Worm (Caenorhabditis elegans) whole organism, early embryonic: ENCODE data around the gene C35A11.2.

ENCODE experiments used
- B0310.2 ChIP-seq: sonication (generic microtip); optimal IDR thresholded peaks from 2 replicates; lab custom pipeline; 2016; ENCODE audit warnings: mild to moderate bottlenecking, missing genetic modification characterization, missing compliant biosample characterization
- F13C5.2 ChIP-seq: sonication (generic microtip); optimal IDR thresholded peaks from 2 replicates; lab custom pipeline; 2017; ENCODE audit warnings: mild to moderate bottlenecking, missing genetic modification characterization, inconsistent platforms, missing compliant biosample characterization
- ama-1 ChIP-seq: fragments of 150-350 bp; optimal IDR thresholded peaks from 2 replicates; lab custom pipeline; 2014
- flt-1 ChIP-seq: fragments of 200-800 bp; sonication (Bioruptor generic); IDR thresholded peaks from 2 replicates; pipeline ENCODE4 v1.3.6; 2022; ENCODE audit warnings: missing genetic modification characterization, missing compliant biosample characterization
- hmbx-1 ChIP-seq: sonication (generic microtip); optimal IDR thresholded peaks from 2 replicates; lab custom pipeline; 2016; ENCODE audit warnings: mild to moderate bottlenecking, missing genetic modification characterization, missing compliant biosample characterization
- hmg-4 ChIP-seq: fragments of 200-800 bp; sonication (Bioruptor generic); optimal IDR thresholded peaks from 2 replicates; lab custom pipeline; 2018; ENCODE audit warnings: mild to moderate bottlenecking, missing genetic modification characterization, missing compliant biosample characterization
- pes-1 ChIP-seq: fragments of 200-800 bp; sonication (Bioruptor generic); IDR thresholded peaks from 2 replicates; pipeline ENCODE4 v1.3.6; 2022; ENCODE audit warnings: missing genetic modification reagents, missing genetic modification characterization, missing compliant biosample characterization
- scrt-1 ChIP-seq: fragments of 200-800 bp; sonication (Bioruptor generic); IDR thresholded peaks from 2 replicates; pipeline ENCODE4 v1.3.6; 2022; ENCODE audit warnings: missing genetic modification characterization, missing compliant biosample characterization
- tbx-11 ChIP-seq: fragments of 200-800 bp; sonication (Bioruptor generic); IDR thresholded peaks from 2 replicates; pipeline ENCODE4 v1.3.6; 2022; ENCODE audit warnings: missing genetic modification characterization, missing compliant biosample characterization

ce11 chrV:5368792-5369191 lies 17.3 kb upstream of the C35A11.2 start, which contains the start of gene T09D3.9:
- TF ChIP-seq B0310.2 (tag; lab: Kevin White, UChicago) = no peak
- no peak for TF ChIP-seq ama-1 (lab: Kevin White, UChicago)
- no peak for TF ChIP-seq hmg-4 (GFP tag; lab: Kevin White, UChicago)
- TF ChIP-seq tbx-11 (GFP tag; lab: Robert Waterston, UW) = no peak
- no peak for TF ChIP-seq pes-1 (GFP tag; lab: Robert Waterston, UW)
- no peak for TF ChIP-seq hmbx-1 (tag; lab: Kevin White, UChicago)
- no peak for TF ChIP-seq scrt-1 (GFP tag; lab: Robert Waterston, UW)
- TF ChIP-seq flt-1 = no peak
- no peak for TF ChIP-seq F13C5.2 (tag; lab: Kevin White, UChicago)
